Worm (Caenorhabditis elegans) whole organism, L2 larva: Measurements from ENCODE around the gene ZK856.19.

Source experiments
- C34F6.9 ChIP-seq: fragments of 150-350 bp; optimal IDR thresholded peaks from 2 replicates; lab custom pipeline; 2014; ENCODE audit warnings: missing biosample characterization, missing genetic modification characterization
- R02D3.7 ChIP-seq: fragments of 150-350 bp; optimal IDR thresholded peaks from 2 replicates; lab custom pipeline; 2014; ENCODE audit warnings: missing biosample characterization, missing genetic modification characterization
- Y55F3AM.14 ChIP-seq: fragments of 200-800 bp; sonication (Bioruptor generic); optimal IDR thresholded peaks from 2 replicates; lab custom pipeline; 2018; ENCODE audit warnings: mild to moderate bottlenecking, missing genetic modification characterization, missing compliant biosample characterization
- ZK546.5 ChIP-seq: sonication (generic microtip); optimal IDR thresholded peaks from 2 replicates; lab custom pipeline; 2017; ENCODE audit warnings: missing biosample characterization, missing genetic modification characterization
- aly-2 ChIP-seq: fragments of 150-350 bp; optimal IDR thresholded peaks from 2 replicates; lab custom pipeline; 2014; ENCODE audit warnings: missing biosample characterization, missing genetic modification characterization
- ama-1 ChIP-seq: fragments of 150-350 bp; optimal IDR thresholded peaks from 2 replicates; lab custom pipeline; 2018; ENCODE audit warnings: inconsistent platforms
- blmp-1 ChIP-seq: sonication (generic microtip); optimal IDR thresholded peaks from 2 replicates; lab custom pipeline; 2017; ENCODE audit warnings: missing genetic modification characterization, mild to moderate bottlenecking, missing compliant biosample characterization, antibody characterized with exemption, moderate library complexity; ENCODE audit not compliant: insufficient read depth
- crh-2 ChIP-seq: sonication (generic microtip); optimal IDR thresholded peaks from 2 replicates; lab custom pipeline; 2017; ENCODE audit warnings: missing biosample characterization, missing genetic modification characterization
- egl-27 ChIP-seq: sonication (generic microtip); optimal IDR thresholded peaks from 3 replicates; lab custom pipeline; 2017; ENCODE audit warnings: missing biosample characterization, missing genetic modification reagents, missing genetic modification characterization
- elt-3 ChIP-seq: sonication (generic microtip); optimal IDR thresholded peaks from 2 replicates; lab custom pipeline; 2017; ENCODE audit warnings: missing biosample characterization, missing genetic modification characterization
- gmeb-1 ChIP-seq: fragments of 150-350 bp; optimal IDR thresholded peaks from 2 replicates; lab custom pipeline; 2014; ENCODE audit warnings: missing biosample characterization, missing genetic modification characterization
- lin-11 ChIP-seq: fragments of 150-350 bp; sonication (generic microtip); optimal IDR thresholded peaks from 2 replicates; lab custom pipeline; 2014; ENCODE audit warnings: missing biosample characterization, missing genetic modification characterization, inconsistent platforms, mixed read lengths
- lin-13 ChIP-seq: fragments of 150-350 bp; optimal IDR thresholded peaks from 2 replicates; lab custom pipeline; 2014; ENCODE audit warnings: missing biosample characterization, missing genetic modification reagents, missing genetic modification characterization
- lin-39 ChIP-seq: fragments of 150-350 bp; optimal IDR thresholded peaks from 2 replicates; lab custom pipeline; 2014; ENCODE audit warnings: missing biosample characterization, missing genetic modification reagents, missing genetic modification characterization
- lsy-2 ChIP-seq, 2 experiments: fragments of 150-350 bp in 1 of 2; sonication (generic microtip) in 1 of 2; optimal IDR thresholded peaks; 2 replicates each; lab custom pipeline; 2014 to 2017; ENCODE audit warnings: missing biosample characterization in 2 of 2, missing genetic modification characterization in 2 of 2
- mab-5 ChIP-seq: fragments of 150-350 bp; optimal IDR thresholded peaks from 2 replicates; lab custom pipeline; 2014; ENCODE audit warnings: missing biosample characterization, missing genetic modification characterization
- mbf-1 ChIP-seq: sonication (generic microtip); optimal IDR thresholded peaks from 2 replicates; lab custom pipeline; 2017; ENCODE audit warnings: missing biosample characterization, missing genetic modification characterization
- nhr-10 ChIP-seq: sonication (generic microtip); optimal IDR thresholded peaks from 2 replicates; lab custom pipeline; 2017; ENCODE audit warnings: missing biosample characterization, missing genetic modification characterization
- nhr-11 ChIP-seq: fragments of 150-350 bp; optimal IDR thresholded peaks from 2 replicates; lab custom pipeline; 2014; ENCODE audit warnings: missing biosample characterization, missing genetic modification characterization
- nhr-12 ChIP-seq: fragments of 150-350 bp; optimal IDR thresholded peaks from 2 replicates; lab custom pipeline; 2014; ENCODE audit warnings: missing biosample characterization, missing genetic modification characterization
- nhr-129 ChIP-seq: fragments of 150-350 bp; optimal IDR thresholded peaks from 2 replicates; lab custom pipeline; 2014; ENCODE audit warnings: missing biosample characterization, missing genetic modification characterization
- nhr-21 ChIP-seq: fragments of 150-350 bp; optimal IDR thresholded peaks from 2 replicates; lab custom pipeline; 2014; ENCODE audit warnings: missing biosample characterization, missing genetic modification characterization
- nhr-23 ChIP-seq: fragments of 150-350 bp; optimal IDR thresholded peaks from 2 replicates; lab custom pipeline; 2014; ENCODE audit warnings: missing biosample characterization, missing genetic modification reagents, missing genetic modification characterization
- nhr-237 ChIP-seq: fragments of 150-350 bp; optimal IDR thresholded peaks from 2 replicates; lab custom pipeline; 2014; ENCODE audit warnings: missing biosample characterization, missing genetic modification characterization
- nhr-25 ChIP-seq: fragments of 150-350 bp; sonication (generic microtip); optimal IDR thresholded peaks from 3 replicates; lab custom pipeline; 2014; ENCODE audit warnings: missing biosample characterization, missing genetic modification characterization
- nhr-6 ChIP-seq: fragments of 150-350 bp; optimal IDR thresholded peaks from 2 replicates; lab custom pipeline; 2014; ENCODE audit warnings: missing biosample characterization, missing genetic modification characterization
- nhr-77 ChIP-seq: fragments of 150-350 bp; optimal IDR thresholded peaks from 2 replicates; lab custom pipeline; 2014; ENCODE audit warnings: missing biosample characterization, missing genetic modification characterization
- peb-1 ChIP-seq: fragments of 150-350 bp; optimal IDR thresholded peaks from 2 replicates; lab custom pipeline; 2014; ENCODE audit warnings: missing biosample characterization, missing genetic modification characterization
- sem-4 ChIP-seq: fragments of 150-350 bp; optimal IDR thresholded peaks from 2 replicates; lab custom pipeline; 2014; ENCODE audit warnings: missing biosample characterization, missing genetic modification reagents, missing genetic modification characterization
- skn-1 ChIP-seq: sonication (generic microtip); optimal IDR thresholded peaks from 2 replicates; lab custom pipeline; 2017; ENCODE audit warnings: missing biosample characterization, missing genetic modification characterization
- sma-3 ChIP-seq: sonication (generic microtip); optimal IDR thresholded peaks from 2 replicates; lab custom pipeline; 2016; ENCODE audit warnings: missing genetic modification reagents, missing genetic modification characterization, missing compliant biosample characterization
- sma-9 ChIP-seq, 2 experiments: fragments of 150-350 bp in 1 of 2; sonication (generic microtip) in 1 of 2; optimal IDR thresholded peaks; 2 replicates each; lab custom pipeline; 2014 to 2016; ENCODE audit warnings: missing genetic modification characterization in 2 of 2, mild to moderate bottlenecking in 1 of 2, missing biosample characterization in 1 of 2, missing compliant biosample characterization in 1 of 2, missing genetic modification reagents in 1 of 2, moderate library complexity in 1 of 2
- snpc-4 ChIP-seq: fragments of 150-350 bp; optimal IDR thresholded peaks from 2 replicates; lab custom pipeline; 2014; ENCODE audit warnings: missing biosample characterization, missing genetic modification characterization
- unc-39 ChIP-seq: fragments of 150-350 bp; optimal IDR thresholded peaks from 2 replicates; lab custom pipeline; 2014; ENCODE audit warnings: missing biosample characterization, missing genetic modification characterization
- unc-55 ChIP-seq: fragments of 150-350 bp; sonication (generic microtip); optimal IDR thresholded peaks from 3 replicates; lab custom pipeline; 2014; ENCODE audit warnings: missing biosample characterization, missing genetic modification reagents, missing genetic modification characterization
- zag-1 ChIP-seq: fragments of 150-350 bp; optimal IDR thresholded peaks from 2 replicates; lab custom pipeline; 2014; ENCODE audit warnings: missing biosample characterization, missing genetic modification characterization
- ztf-1 ChIP-seq: fragments of 200-800 bp; sonication (Bioruptor generic); conservative IDR thresholded peaks from 2 replicates; pipeline ENCODE4 v1.3.6; 2022; ENCODE audit warnings: missing genetic modification characterization, missing compliant biosample characterization
- ztf-4 ChIP-seq: fragments of 150-350 bp; optimal IDR thresholded peaks from 2 replicates; lab custom pipeline; 2014; ENCODE audit warnings: missing biosample characterization, missing genetic modification characterization

The ZK856.19 gene

DNA sequence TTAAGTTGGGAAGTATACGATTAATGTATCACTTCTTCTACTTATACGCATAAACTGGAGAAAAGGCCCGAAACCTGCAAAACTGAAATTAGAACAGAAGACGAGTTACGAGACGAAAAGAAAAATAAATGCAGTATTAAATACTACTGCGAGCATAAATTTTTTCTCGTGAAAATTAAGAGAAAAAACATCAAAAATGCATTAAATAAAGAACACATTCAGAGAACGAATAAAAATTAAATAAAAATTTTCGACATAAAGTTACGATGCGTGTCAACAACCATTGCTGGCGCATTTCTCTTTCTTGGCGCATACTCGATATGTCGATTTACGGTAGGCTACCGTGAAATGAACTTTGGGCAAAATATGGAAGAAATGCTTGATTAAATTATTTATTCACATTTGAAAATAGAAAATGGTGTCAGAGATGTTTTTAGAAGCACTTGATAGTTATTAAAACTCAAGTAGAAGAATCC, at the start of gene ZK856.19, which contains the start of gene ZK856.11:
TSS of gene ZK856.19 (minus strand) at position 51 of the 476 bp plus-strand sequence.
TSS of gene ZK856.11 (minus strand) at position 76 of the 476 bp plus-strand sequence.
- TF ChIP-seq nhr-11 (tag; lab: Kevin White, UChicago): no peak
- TF ChIP-seq skn-1 (tag; lab: Kevin White, UChicago): no peak
- TF ChIP-seq sma-3 (GFP tag; lab: Kevin White, UChicago): peak; percentile 62
- peak; percentile 43 for TF ChIP-seq nhr-129
- TF ChIP-seq nhr-10 (tag; lab: Kevin White, UChicago): no peak
- no peak for TF ChIP-seq aly-2 (tag; lab: Kevin White, UChicago)
- no peak for TF ChIP-seq lin-11
- TF ChIP-seq crh-2 (tag; lab: Kevin White, UChicago): peak; percentile 76
- TF ChIP-seq blmp-1 (tag; lab: Kevin White, UChicago): no peak
- peak; percentile 25 for TF ChIP-seq ama-1
- TF ChIP-seq peb-1 (tag; lab: Kevin White, UChicago): no peak
- peak; percentile 67 to 89 for TF ChIP-seq lsy-2 (tag; optimal IDR thresholded peaks at IDR 0.05; lab: Kevin White, UChicago)
- TF ChIP-seq gmeb-1 (tag; lab: Kevin White, UChicago): peak; percentile 80
- peak; percentile 52 for TF ChIP-seq R02D3.7 (tag; lab: Kevin White, UChicago)
- TF ChIP-seq egl-27 (tag; lab: Kevin White, UChicago): no peak
- TF ChIP-seq nhr-23 (tag; lab: Kevin White, UChicago): no peak
- TF ChIP-seq nhr-12 (tag; lab: Kevin White, UChicago): no peak
- peak; percentile 41 for TF ChIP-seq sma-9 (GFP tag; optimal IDR thresholded peaks at IDR 0.05; lab: Kevin White, UChicago)
- no peak for TF ChIP-seq sma-9 (tag; optimal IDR thresholded peaks at IDR 0.05; lab: Kevin White, UChicago)
- TF ChIP-seq nhr-77 (tag; lab: Kevin White, UChicago): no peak
- TF ChIP-seq nhr-21 (tag; lab: Kevin White, UChicago): peak; percentile 41
- TF ChIP-seq sem-4: peak; percentile 21
- TF ChIP-seq C34F6.9 (tag; lab: Kevin White, UChicago): peak; percentile 86
- TF ChIP-seq mbf-1 (tag; lab: Kevin White, UChicago): no peak
- TF ChIP-seq mab-5 (tag; lab: Kevin White, UChicago): peak; percentile 37
- peak; percentile 72 for TF ChIP-seq unc-55 (GFP tag; lab: Kevin White, UChicago)
- peak; percentile 51 for TF ChIP-seq lin-13
- no peak for TF ChIP-seq nhr-237 (tag; lab: Kevin White, UChicago)
- peak; percentile 66 for TF ChIP-seq nhr-25 (tag; lab: Kevin White, UChicago)

DNA sequence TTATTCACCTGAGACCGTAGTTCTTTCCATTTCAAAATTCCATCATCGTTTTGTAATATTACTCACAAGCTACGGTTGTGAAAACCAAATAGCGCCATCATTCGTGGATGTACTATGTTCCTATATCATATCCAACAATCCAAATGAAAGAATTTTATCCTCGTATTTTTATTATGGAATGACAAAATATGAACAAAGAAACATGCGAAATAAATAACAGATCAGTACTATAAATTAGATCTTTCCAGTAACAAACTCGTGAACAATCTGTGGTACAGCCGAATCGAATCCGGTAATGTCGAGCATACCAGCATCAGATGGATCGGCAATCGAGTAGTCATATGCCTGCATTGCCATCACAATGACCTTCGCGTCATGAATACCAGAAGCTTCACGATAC, 48.0 kb upstream of the ZK856.19 start:
- TF ChIP-seq aly-2 (tag; lab: Kevin White, UChicago) (no peak), Y55F3AM.14 (GFP tag; lab: Kevin White, UChicago) (no peak), gmeb-1 (tag; lab: Kevin White, UChicago) (no peak), snpc-4 (tag; lab: Kevin White, UChicago) (no peak), unc-39 (tag; lab: Kevin White, UChicago) (no peak), blmp-1 (tag; lab: Kevin White, UChicago) (no peak), ztf-1 (GFP tag; lab: Robert Waterston, UW) (no peak), nhr-237 (tag; lab: Kevin White, UChicago) (no peak), zag-1 (tag; lab: Kevin White, UChicago) (no peak), unc-55 (GFP tag; lab: Kevin White, UChicago) (no peak), nhr-11 (tag; lab: Kevin White, UChicago) (no peak), ZK546.5 (tag; lab: Kevin White, UChicago) (no peak), lsy-2 (tag; optimal IDR thresholded peaks at IDR 0.05; lab: Kevin White, UChicago) (no peak), elt-3 (tag; lab: Kevin White, UChicago) (no peak), lin-39 (no peak), skn-1 (tag; lab: Kevin White, UChicago) (no peak), nhr-23 (tag; lab: Kevin White, UChicago) (no peak)

ce11 chrV:10249515-10249914, 44.8 kb upstream of the ZK856.19 start:
- no peak for TF ChIP-seq nhr-11 (tag; lab: Kevin White, UChicago)
- TF ChIP-seq unc-55 (GFP tag; lab: Kevin White, UChicago): no peak
- no peak for TF ChIP-seq sma-9 (GFP tag; optimal IDR thresholded peaks at IDR 0.05; lab: Kevin White, UChicago)
- no peak for TF ChIP-seq sma-9 (tag; optimal IDR thresholded peaks at IDR 0.05; lab: Kevin White, UChicago)
- no peak for TF ChIP-seq sem-4
- TF ChIP-seq C34F6.9 (tag; lab: Kevin White, UChicago): no peak
- TF ChIP-seq nhr-6: no peak
- no peak for TF ChIP-seq mab-5 (tag; lab: Kevin White, UChicago)
- no peak for TF ChIP-seq snpc-4 (tag; lab: Kevin White, UChicago)
- no peak for TF ChIP-seq ztf-4
- TF ChIP-seq zag-1 (tag; lab: Kevin White, UChicago): no peak
